Worm (Caenorhabditis elegans): Measurements from ENCODE around the gene rabr-4.

The rabr-4 gene

DNA sequence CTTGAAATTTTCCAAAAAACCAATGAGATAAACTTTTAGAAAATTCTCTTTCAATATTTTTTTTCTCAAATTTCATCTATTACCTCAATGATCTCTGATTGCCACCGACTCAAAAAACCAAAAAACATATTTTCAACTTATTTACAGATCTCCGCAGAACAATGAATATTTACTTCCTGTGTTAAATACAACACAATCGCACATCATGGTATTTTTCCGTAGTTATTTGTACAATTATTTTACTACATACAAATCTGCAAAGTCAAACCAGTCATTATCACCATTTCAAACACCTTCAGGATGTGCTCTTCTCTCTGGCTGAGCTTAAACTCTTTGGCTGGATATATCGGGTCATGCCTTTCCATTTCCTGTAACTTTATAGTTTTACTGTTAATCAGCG lies 28.8 kb upstream of the rabr-4 start, which contains the start of gene str-108:
TSS of gene str-108 (plus strand) at position 301 of the 400 bp plus-strand sequence.
- TF ChIP-seq nhr-12 (tag; optimal IDR thresholded peaks at IDR 0.05) = no peak
- TF ChIP-seq flh-1 (GFP tag; optimal IDR thresholded peaks at IDR 0.05) = no peak
- no peak for TF ChIP-seq ceh-39 (tag; optimal IDR thresholded peaks at IDR 0.05)
- no peak for TF ChIP-seq nhr-237 (tag; optimal IDR thresholded peaks at IDR 0.05)
- no peak for TF ChIP-seq snpc-4 (tag; optimal IDR thresholded peaks at IDR 0.05)
- no peak for TF ChIP-seq elt-1 (tag; optimal IDR thresholded peaks at IDR 0.05; ENCODE audit: borderline replicate concordance, insufficient read depth)
- TF ChIP-seq cnd-1 (tag; optimal IDR thresholded peaks at IDR 0.05) = no peak
- no peak for TF ChIP-seq mep-1 (tag; optimal IDR thresholded peaks at IDR 0.05)
- TF ChIP-seq mab-5 (tag; optimal IDR thresholded peaks at IDR 0.05) = no peak
- no peak for TF ChIP-seq blmp-1 (tag; optimal IDR thresholded peaks at IDR 0.05)

- TF ChIP-seq ham-2 (GFP tag; optimal IDR thresholded peaks at IDR 0.05) = no peak
- no peak for TF ChIP-seq bed-3 (GFP tag; optimal IDR thresholded peaks at IDR 0.05)
- TF ChIP-seq tbx-8 (GFP tag; optimal IDR thresholded peaks at IDR 0.05) = no peak
- TF ChIP-seq elt-1 (tag; optimal IDR thresholded peaks at IDR 0.05; ENCODE audit: borderline replicate concordance, insufficient read depth) = no peak
- no peak for TF ChIP-seq unc-62 (GFP tag; optimal IDR thresholded peaks at IDR 0.05)
- TF ChIP-seq sem-2 (GFP tag; optimal IDR thresholded peaks at IDR 0.05) = no peak
- no peak for TF ChIP-seq ceh-83 (GFP tag; optimal IDR thresholded peaks at IDR 0.05)
- TF ChIP-seq mab-5 (tag; optimal IDR thresholded peaks at IDR 0.05) = no peak
- no peak for TF ChIP-seq nhr-28 (tag; optimal IDR thresholded peaks at IDR 0.05)
- TF ChIP-seq lin-13 (tag; optimal IDR thresholded peaks at IDR 0.05) = no peak
Observed at ce11 chrV:16169026-16169425, 25.7 kb upstream of the rabr-4 start, which contains the start of gene str-111. Gene str-111 (minus strand): TSS chrV:16169126.

DNA sequence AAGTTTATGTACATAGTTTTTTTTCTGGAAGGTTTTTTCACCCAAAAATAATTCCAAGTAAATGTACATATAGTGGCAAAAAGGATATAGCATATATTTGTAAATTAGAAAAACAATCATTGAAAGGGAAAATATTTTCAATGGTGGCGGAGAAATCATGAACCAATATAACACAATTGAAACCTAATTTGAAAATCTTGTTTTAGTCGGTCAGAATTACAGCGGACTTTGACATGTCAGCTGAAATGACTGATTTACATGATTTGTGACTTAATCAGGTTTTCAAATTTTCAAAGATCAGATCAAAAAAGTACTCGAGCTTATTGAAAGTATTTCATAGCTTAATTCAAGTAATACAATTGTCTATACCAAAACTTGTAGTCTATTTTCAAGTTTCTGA lies 23.0 kb upstream of the rabr-4 start, which contains the start of gene K05D4.9:
TSS of gene K05D4.9 (minus strand) at position 101 of the 400 bp plus-strand sequence.
- TF ChIP-seq lin-13 (tag; optimal IDR thresholded peaks at IDR 0.05) (no peak), pha-4 (tag; optimal IDR thresholded peaks at IDR 0.05) (no peak), ztf-11 (tag; optimal IDR thresholded peaks at IDR 0.05) (no peak), ces-1 (GFP tag; optimal IDR thresholded peaks at IDR 0.05) (no peak), M03D4.4 (tag; optimal IDR thresholded peaks at IDR 0.05) (no peak), elt-3 (tag; optimal IDR thresholded peaks at IDR 0.05) (no peak), sptf-1 (tag; optimal IDR thresholded peaks at IDR 0.05) (no peak)

ce11 chrV:16174109-16174508 lies 20.6 kb upstream of the rabr-4 start:
- TF ChIP-seq pha-4 (tag; optimal IDR thresholded peaks at IDR 0.05) = no peak
- TF ChIP-seq nhr-237 (tag; optimal IDR thresholded peaks at IDR 0.05) = no peak
- no peak for TF ChIP-seq snpc-4 (tag; optimal IDR thresholded peaks at IDR 0.05)
- no peak for TF ChIP-seq mep-1 (tag; optimal IDR thresholded peaks at IDR 0.05)
- TF ChIP-seq nhr-76 (tag; optimal IDR thresholded peaks at IDR 0.05) = no peak
- no peak for TF ChIP-seq flh-1 (GFP tag; optimal IDR thresholded peaks at IDR 0.05)
- no peak for TF ChIP-seq lin-32 (GFP tag; optimal IDR thresholded peaks at IDR 0.05)
- no peak for TF ChIP-seq lsy-2 (tag; optimal IDR thresholded peaks at IDR 0.05)
- TF ChIP-seq ceh-39 (tag; optimal IDR thresholded peaks at IDR 0.05) = no peak
- no peak for TF ChIP-seq mls-2 (tag; optimal IDR thresholded peaks at IDR 0.05)
- no peak for TF ChIP-seq nhr-2 (tag; optimal IDR thresholded peaks at IDR 0.05)
- no peak for TF ChIP-seq M03D4.4 (tag; optimal IDR thresholded peaks at IDR 0.05)
- no peak for TF ChIP-seq elt-3 (tag; optimal IDR thresholded peaks at IDR 0.05)
- no peak for TF ChIP-seq elt-1 (tag; optimal IDR thresholded peaks at IDR 0.05; ENCODE audit: borderline replicate concordance, insufficient read depth)
- no peak for TF ChIP-seq tbx-8 (GFP tag; optimal IDR thresholded peaks at IDR 0.05)

DNA sequence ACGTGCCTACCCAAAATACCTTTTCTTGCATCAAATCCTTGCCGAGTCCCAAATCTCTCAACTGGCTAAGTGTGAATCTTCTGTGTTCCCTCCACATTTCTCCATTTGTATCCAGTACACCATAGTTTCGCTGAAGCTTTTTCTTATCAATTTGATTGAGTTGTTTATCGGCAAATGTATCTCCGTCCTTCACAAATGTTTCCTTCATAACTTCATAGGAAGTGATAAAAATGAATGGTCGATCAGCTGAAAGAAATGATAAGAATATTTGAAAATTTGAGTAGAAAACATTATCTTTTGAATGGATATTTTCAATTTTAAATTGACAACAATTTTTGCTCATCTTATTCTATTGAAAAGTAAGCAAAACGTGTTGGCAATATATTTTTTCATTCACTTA lies 19.5 kb upstream of the rabr-4 start:
- TF ChIP-seq nhr-12 (tag; optimal IDR thresholded peaks at IDR 0.05) = no peak
- no peak for TF ChIP-seq ceh-83 (GFP tag; optimal IDR thresholded peaks at IDR 0.05)
- TF ChIP-seq unc-39 (tag; optimal IDR thresholded peaks at IDR 0.05) = no peak
- TF ChIP-seq ces-1 (GFP tag; optimal IDR thresholded peaks at IDR 0.05) = no peak
- no peak for TF ChIP-seq ceh-43 (GFP tag; optimal IDR thresholded peaks at IDR 0.05)
- no peak for TF ChIP-seq sptf-1 (tag; optimal IDR thresholded peaks at IDR 0.05)

- TF ChIP-seq ceh-39 (tag; optimal IDR thresholded peaks at IDR 0.05) (no peak), M03D4.4 (tag; optimal IDR thresholded peaks at IDR 0.05) (no peak), ces-1 (GFP tag; optimal IDR thresholded peaks at IDR 0.05) (no peak), mep-1 (tag; optimal IDR thresholded peaks at IDR 0.05) (no peak), elt-1 (tag; optimal IDR thresholded peaks at IDR 0.05; ENCODE audit: borderline replicate concordance, insufficient read depth) (no peak), bed-3 (GFP tag; optimal IDR thresholded peaks at IDR 0.05) (no peak), nhr-28 (tag; optimal IDR thresholded peaks at IDR 0.05) (no peak), zip-8 (tag; optimal IDR thresholded peaks at IDR 0.05) (no peak), drap-1 (GFP tag; optimal IDR thresholded peaks at IDR 0.05) (no peak)
Observed at ce11 chrV:16175757-16176156, 19.0 kb upstream of the rabr-4 start, which contains the start of gene cyp-33D1. Gene cyp-33D1 (minus strand): TSS chrV:16175857.

Measured in whole organism, mixed stage, embryonic.